Fruit fly (Drosophila melanogaster) whole organism, embryonic: ENCODE results near the gene HINT1.

Experiments
- Atf3 ChIP-seq: fragments of 200-800 bp; sonication (Bioruptor generic); optimal IDR thresholded peaks from 3 replicates; lab custom pipeline; 2016; ENCODE audit warnings: missing biosample characterization, missing genetic modification characterization
- CG10209 ChIP-seq: fragments of 200-800 bp; sonication (Bioruptor generic); optimal IDR thresholded peaks from 3 replicates; lab custom pipeline; 2017; ENCODE audit warnings: missing biosample characterization, mild to moderate bottlenecking, missing genetic modification characterization, missing genetic modification reagents
- CG10543 ChIP-seq: fragments of 200-800 bp; sonication (Bioruptor generic); optimal IDR thresholded peaks from 3 replicates; lab custom pipeline; 2017; ENCODE audit warnings: missing biosample characterization, mild to moderate bottlenecking, missing genetic modification characterization, moderate library complexity
- CG10565 ChIP-seq: fragments of 200-800 bp; sonication (Bioruptor generic); optimal IDR thresholded peaks from 3 replicates; lab custom pipeline; 2016; ENCODE audit warnings: missing biosample characterization, mild to moderate bottlenecking, missing genetic modification characterization
- CG15601 ChIP-seq: fragments of 200-800 bp; sonication (Bioruptor generic); optimal IDR thresholded peaks from 3 replicates; lab custom pipeline; 2019; ENCODE audit warnings: missing biosample characterization, mild to moderate bottlenecking, missing genetic modification characterization, moderate library complexity
- CG2889 ChIP-seq: fragments of 200-800 bp; sonication (Bioruptor generic); IDR thresholded peaks from 3 replicates; pipeline ENCODE4 v1.3.6; 2022; ENCODE audit warnings: missing biosample characterization, missing genetic modification characterization
- CG30020 ChIP-seq: fragments of 200-800 bp; optimal IDR thresholded peaks from 2 replicates; lab custom pipeline; 2019; ENCODE audit warnings: missing biosample characterization, mild to moderate bottlenecking, missing genetic modification characterization, moderate library complexity
- CG33213 ChIP-seq: fragments of 200-800 bp; sonication (Bioruptor generic); optimal IDR thresholded peaks from 3 replicates; lab custom pipeline; 2016; ENCODE audit warnings: missing biosample characterization, missing genetic modification characterization
- CG33557 ChIP-seq: fragments of 200-800 bp; sonication (Bioruptor generic); optimal IDR thresholded peaks from 2 replicates; lab custom pipeline; 2019; ENCODE audit warnings: missing biosample characterization, mild to moderate bottlenecking, missing genetic modification characterization, moderate library complexity
- CG34376 ChIP-seq: fragments of 200-800 bp; sonication (Bioruptor generic); optimal IDR thresholded peaks from 2 replicates; lab custom pipeline; 2018; ENCODE audit warnings: missing biosample characterization, mild to moderate bottlenecking, missing genetic modification characterization
- CG3726 ChIP-seq: fragments of 200-800 bp; sonication (Bioruptor generic); IDR thresholded peaks from 3 replicates; pipeline ENCODE4, ENCODE4 v1.3.6; 2022; ENCODE audit warnings: missing biosample characterization, missing genetic modification characterization
- CG3838 ChIP-seq: fragments of 200-800 bp; sonication (Bioruptor generic); optimal IDR thresholded peaks from 3 replicates; lab custom pipeline; 2016; ENCODE audit warnings: missing biosample characterization, missing genetic modification characterization
- CG9215 ChIP-seq: fragments of 200-800 bp; sonication (Bioruptor generic); IDR thresholded peaks from 2 replicates; pipeline ENCODE4 v1.3.6; 2022; ENCODE audit warnings: missing biosample characterization, missing genetic modification characterization
- CG9817 ChIP-seq: fragments of 200-800 bp; sonication (Bioruptor generic); optimal IDR thresholded peaks from 2 replicates; lab custom pipeline; 2018; ENCODE audit warnings: missing biosample characterization, mild to moderate bottlenecking, missing genetic modification characterization, moderate library complexity
- CTCF ChIP-seq: fragments of 200-800 bp; sonication (Bioruptor generic); optimal IDR thresholded peaks from 2 replicates; lab custom pipeline; 2017; ENCODE audit warnings: missing biosample characterization, mild to moderate bottlenecking, missing genetic modification characterization, moderate library complexity
- Dref ChIP-seq: fragments of 200-800 bp; sonication (Bioruptor generic); IDR thresholded peaks from 2 replicates; pipeline ENCODE4 v1.3.6; 2022; ENCODE audit warnings: missing biosample characterization, missing genetic modification characterization
- Fer1 ChIP-seq: fragments of 200-800 bp; sonication (Bioruptor generic); optimal IDR thresholded peaks from 2 replicates; lab custom pipeline; 2017; ENCODE audit warnings: missing biosample characterization, mild to moderate bottlenecking, missing genetic modification characterization
- Hr51 ChIP-seq, 2 experiments: fragments of 200-800 bp; sonication (Bioruptor generic); optimal IDR thresholded peaks; 2 replicates in 1 of 2; 3 replicates in 1 of 2; lab custom pipeline; 2016 to 2018; ENCODE audit warnings: missing biosample characterization in 2 of 2, missing genetic modification characterization in 2 of 2, mild to moderate bottlenecking in 1 of 2, moderate library complexity in 1 of 2
- NC2α ChIP-seq: fragments of 200-800 bp; sonication (Bioruptor generic); optimal IDR thresholded peaks from 2 replicates; lab custom pipeline; 2016; ENCODE audit warnings: missing biosample characterization, missing genetic modification characterization
- Scr ChIP-seq: fragments of 200-800 bp; sonication (Bioruptor generic); IDR thresholded peaks from 2 replicates; pipeline ENCODE4 v1.3.6; 2022; ENCODE audit warnings: missing biosample characterization, missing genetic modification characterization; ENCODE audit not compliant: partially characterized antibody
- ab ChIP-seq: fragments of 200-800 bp; sonication (Bioruptor generic); optimal IDR thresholded peaks from 2 replicates; lab custom pipeline; 2016; ENCODE audit warnings: missing biosample characterization, missing genetic modification characterization
- amos ChIP-seq: fragments of 200-800 bp; sonication (Bioruptor generic); IDR thresholded peaks from 2 replicates; pipeline ENCODE4 v1.3.6; 2022; ENCODE audit warnings: missing biosample characterization, missing genetic modification characterization; ENCODE audit not compliant: partially characterized antibody
- ap ChIP-seq: fragments of 200-800 bp; sonication (Bioruptor generic); IDR thresholded peaks from 2 replicates; pipeline ENCODE4 v1.3.6; 2022; ENCODE audit warnings: missing biosample characterization, missing genetic modification characterization
- bbx ChIP-seq: fragments of 200-800 bp; sonication (Bioruptor generic); IDR thresholded peaks from 2 replicates; pipeline ENCODE4 v1.3.6; 2022; ENCODE audit warnings: missing biosample characterization, missing genetic modification characterization; ENCODE audit not compliant: partially characterized antibody
- chn ChIP-seq: fragments of 200-800 bp; sonication (Bioruptor generic); optimal IDR thresholded peaks from 2 replicates; lab custom pipeline; 2016; ENCODE audit warnings: missing biosample characterization, missing genetic modification characterization
- cwo ChIP-seq: fragments of 200-800 bp; sonication (Bioruptor generic); optimal IDR thresholded peaks from 3 replicates; lab custom pipeline; 2017; ENCODE audit warnings: missing biosample characterization, missing genetic modification characterization, mild to moderate bottlenecking, moderate library complexity, missing genetic modification reagents
- dati ChIP-seq: fragments of 200-800 bp; sonication (Bioruptor generic); IDR thresholded peaks from 2 replicates; pipeline ENCODE4 v1.3.6; 2022; ENCODE audit warnings: missing biosample characterization, missing genetic modification characterization
- disco-r ChIP-seq: fragments of 200-800 bp; sonication (Bioruptor generic); optimal IDR thresholded peaks from 2 replicates; lab custom pipeline; 2016; ENCODE audit warnings: missing biosample characterization, missing genetic modification characterization
- dmrt11E ChIP-seq: fragments of 200-800 bp; sonication (Bioruptor generic); optimal IDR thresholded peaks from 3 replicates; lab custom pipeline; 2018; ENCODE audit warnings: missing biosample characterization, mild to moderate bottlenecking, missing genetic modification characterization, moderate library complexity
- en ChIP-seq: fragments of 200-800 bp; sonication (Bioruptor generic); optimal IDR thresholded peaks from 2 replicates; lab custom pipeline; 2016; ENCODE audit warnings: missing biosample characterization, missing genetic modification characterization
- eve ChIP-seq, 2 experiments: fragments of >200 bp; optimal IDR thresholded peaks; 2 replicates each; lab custom pipeline; 2017; ENCODE audit warnings: missing biosample characterization in 2 of 2, missing genetic modification characterization in 2 of 2
- fd64A ChIP-seq: fragments of 200-800 bp; sonication (Bioruptor generic); optimal IDR thresholded peaks from 3 replicates; lab custom pipeline; 2018; ENCODE audit warnings: missing biosample characterization, mild to moderate bottlenecking, missing genetic modification characterization
- fd96Cb ChIP-seq: fragments of 200-800 bp; sonication (Bioruptor generic); optimal IDR thresholded peaks from 2 replicates; lab custom pipeline; 2018; ENCODE audit warnings: missing biosample characterization, mild to moderate bottlenecking, missing genetic modification characterization, moderate library complexity
- fu2 ChIP-seq: fragments of 200-800 bp; sonication (Bioruptor generic); optimal IDR thresholded peaks from 2 replicates; lab custom pipeline; 2016; ENCODE audit warnings: missing biosample characterization, missing genetic modification characterization
- gsb-n ChIP-seq: fragments of 200-800 bp; sonication (Bioruptor generic); optimal IDR thresholded peaks from 3 replicates; lab custom pipeline; 2018; ENCODE audit warnings: missing biosample characterization, mild to moderate bottlenecking, missing genetic modification characterization
- maf-S ChIP-seq: fragments of 200-800 bp; sonication (Bioruptor generic); optimal IDR thresholded peaks from 2 replicates; lab custom pipeline; 2016; ENCODE audit warnings: missing biosample characterization, missing genetic modification characterization
- mirr ChIP-seq: fragments of 200-800 bp; sonication (Bioruptor generic); optimal IDR thresholded peaks from 3 replicates; lab custom pipeline; 2018; ENCODE audit warnings: missing biosample characterization, mild to moderate bottlenecking, missing genetic modification characterization
- pan ChIP-seq, 4 experiments: fragments of >200 bp in 3 of 4; fragments of 200-800 bp in 1 of 4; sonication (Bioruptor generic) in 1 of 4; optimal IDR thresholded peaks in 3 of 4; IDR thresholded peaks in 1 of 4; 2 replicates each; pipeline versions ENCODE4 v1.3.6 to Lab custom; 2017 to 2022; ENCODE audit warnings: missing biosample characterization in 2 of 4, missing genetic modification characterization in 2 of 4, mixed read lengths in 1 of 4
- pfk ChIP-seq: fragments of 200-800 bp; sonication (Bioruptor generic); optimal IDR thresholded peaks from 2 replicates; lab custom pipeline; 2018; ENCODE audit warnings: missing biosample characterization, mild to moderate bottlenecking, missing genetic modification characterization, moderate library complexity
- phol ChIP-seq: fragments of 200-800 bp; sonication (Bioruptor generic); optimal IDR thresholded peaks from 3 replicates; lab custom pipeline; 2018; ENCODE audit warnings: missing biosample characterization, mild to moderate bottlenecking, missing genetic modification characterization, moderate library complexity
- psq ChIP-seq: fragments of 200-800 bp; sonication (Bioruptor generic); optimal IDR thresholded peaks from 2 replicates; lab custom pipeline; 2017; ENCODE audit warnings: missing biosample characterization, missing genetic modification characterization
- rib ChIP-seq: fragments of 200-800 bp; sonication (Bioruptor generic); IDR thresholded peaks from 2 replicates; pipeline ENCODE4 v1.3.6; 2022; ENCODE audit warnings: missing biosample characterization, missing genetic modification characterization
- row ChIP-seq: fragments of 200-800 bp; sonication (Bioruptor generic); IDR thresholded peaks from 3 replicates; pipeline ENCODE4 v1.3.6; 2022; ENCODE audit warnings: missing biosample characterization, missing genetic modification characterization
- slou ChIP-seq: fragments of 200-800 bp; sonication (Bioruptor generic); optimal IDR thresholded peaks from 3 replicates; lab custom pipeline; 2016; ENCODE audit warnings: missing biosample characterization, missing genetic modification characterization
- tio ChIP-seq: fragments of 200-800 bp; sonication (Bioruptor generic); optimal IDR thresholded peaks from 2 replicates; lab custom pipeline; 2017; ENCODE audit warnings: missing biosample characterization, missing genetic modification characterization, inconsistent platforms
- vnd ChIP-seq: fragments of 200-800 bp; sonication (Bioruptor generic); IDR thresholded peaks from 3 replicates; pipeline ENCODE4 v1.3.6; 2022; ENCODE audit warnings: missing biosample characterization, missing genetic modification characterization; ENCODE audit not compliant: partially characterized antibody
- vvl ChIP-seq: fragments of 200-800 bp; sonication (Bioruptor generic); IDR thresholded peaks from 2 replicates; pipeline ENCODE4 v1.3.6; 2022; ENCODE audit warnings: missing biosample characterization, missing genetic modification characterization

The HINT1 gene

DNA sequence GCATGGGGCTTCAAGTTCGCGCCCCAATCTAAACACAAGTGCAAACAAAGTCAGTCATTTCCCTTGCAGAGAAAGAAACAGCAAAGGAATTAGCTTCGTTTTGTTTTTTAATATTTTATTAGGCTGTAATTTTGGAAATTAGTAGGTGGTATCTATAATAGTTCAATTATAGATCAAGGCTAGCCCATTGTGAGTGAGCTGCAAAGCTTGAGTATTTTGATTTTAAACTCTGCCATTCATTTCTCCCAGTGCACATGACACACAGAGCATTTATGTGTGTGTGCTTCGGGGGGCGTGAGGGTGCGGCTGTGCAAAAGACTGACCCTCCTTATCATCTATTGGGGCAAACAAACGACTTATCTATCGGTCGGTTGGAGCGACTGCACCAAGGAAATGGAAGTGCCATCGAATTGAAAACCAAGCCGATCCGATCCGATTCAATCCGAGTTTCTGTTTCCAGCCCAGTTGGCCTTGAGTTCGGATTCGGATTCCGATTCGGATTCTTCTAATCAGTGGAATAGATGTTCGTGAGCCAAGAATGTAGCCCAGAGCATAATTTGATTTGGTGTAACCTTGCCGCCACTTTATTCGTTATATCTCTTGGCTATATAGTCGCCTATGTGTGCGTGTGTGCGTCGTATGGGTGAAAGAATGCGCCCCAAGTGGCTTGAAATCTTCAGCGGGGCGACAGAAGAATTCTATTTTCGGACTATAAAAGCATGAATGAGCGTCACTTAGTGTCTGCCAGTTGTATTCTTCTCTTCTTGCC, 38.4 kb upstream of the HINT1 start (continued):
- TF ChIP-seq NC2α (no peak), gsb-n (tag; lab: Kevin White, UChicago) (no peak), tio (no peak), vnd (GFP tag; lab: Robert Waterston, UW) (no peak), CG33213 (GFP tag; lab: Kevin White, UChicago) (no peak), dati (GFP tag; lab: Robert Waterston, UW) (no peak), CG30020 (tag; lab: Kevin White, UChicago) (no peak), CG9215 (GFP tag; lab: Robert Waterston, UW) (no peak; the same call in 1 of the 2 replicates), dmrt11E (tag; lab: Kevin White, UChicago) (no peak), rib (GFP tag; lab: Robert Waterston, UW) (no peak), chn (GFP tag; lab: Kevin White, UChicago) (no peak), Atf3 (GFP tag; lab: Kevin White, UChicago) (no peak), row (GFP tag; lab: Robert Waterston, UW) (peak; percentile 59; the same call in 2 of the 3 replicates), Hr51 (GFP tag; optimal IDR thresholded peaks at IDR 0.05; lab: Kevin White, UChicago) (peak; percentile 35 to 79), maf-S (GFP tag; lab: Kevin White, UChicago) (no peak), slou (no peak), pan (optimal IDR thresholded peaks at IDR 0.05; lab: Kevin White, UChicago) (no peak), pan (GFP tag; optimal IDR thresholded peaks at IDR 0.05 in 1 of 2, IDR thresholded peaks at IDR 0.05 in 1 of 2) (peak in 1 of 2 experiments; percentile 63), fd96Cb (peak; percentile 42), CG3838 (GFP tag; lab: Kevin White, UChicago) (no peak), CG3726 (GFP tag; lab: Robert Waterston, UW) (no peak), mirr (GFP tag; lab: Kevin White, UChicago) (no peak), Dref (GFP tag; lab: Robert Waterston, UW) (no peak), amos (no peak), fu2 (GFP tag; lab: Kevin White, UChicago) (no peak), bbx (GFP tag; lab: Robert Waterston, UW) (no peak), Scr (GFP tag; lab: Robert Waterston, UW) (no peak), fd64A (no peak), CG10543 (GFP tag; lab: Kevin White, UChicago) (no peak), CG33557 (GFP tag; lab: Kevin White, UChicago) (no peak), CG10565 (no peak), vvl (GFP tag; lab: Robert Waterston, UW) (peak; percentile 47; the same call in 1 of the 2 replicates), Fer1 (GFP tag; lab: Kevin White, UChicago) (no peak), CG2889 (GFP tag; lab: Robert Waterston, UW) (no peak), CG15601 (tag; lab: Kevin White, UChicago) (no peak), cwo (GFP tag; lab: Kevin White, UChicago) (no peak), CG34376 (peak; percentile 38)
- TF ChIP-seq, all 482 proteins: peak for 126

dm6 chr2L:2732139-2732830, 37.6 kb upstream of the HINT1 start:
- no peak for TF ChIP-seq CG9817
- TF ChIP-seq phol (tag; lab: Kevin White, UChicago): no peak
- no peak for TF ChIP-seq disco-r (GFP tag; lab: Kevin White, UChicago)
- TF ChIP-seq ap (GFP tag; lab: Robert Waterston, UW): no peak
- no peak for TF ChIP-seq bbx (GFP tag; lab: Robert Waterston, UW)
- no peak for TF ChIP-seq CG10209 (GFP tag; lab: Kevin White, UChicago)
- TF ChIP-seq psq (GFP tag; lab: Kevin White, UChicago): no peak
- TF ChIP-seq pfk (GFP tag; lab: Kevin White, UChicago): no peak
- TF ChIP-seq en (GFP tag; lab: Kevin White, UChicago): no peak
- no peak for TF ChIP-seq ab (GFP tag; lab: Kevin White, UChicago)
- peak; percentile 71 for TF ChIP-seq CTCF (GFP tag; lab: Kevin White, UChicago)
- TF ChIP-seq eve (GFP tag; optimal IDR thresholded peaks at IDR 0.05; lab: Kevin White, UChicago): peak in 1 of 2 experiments; percentile 65
